Fruit fly (Drosophila melanogaster): ENCODE measurements around the gene D2hgdh.

D2hgdh gene

dm6 chrX:2094072-2094761 is 47.1 kb upstream of the D2hgdh start, which contains the start of gene csw (continued):
- TF ChIP-seq Ravus (GFP tag; IDR thresholded peaks at IDR 0.05) (no peak), NFAT (GFP tag; IDR thresholded peaks at IDR 0.05) (0 out of 2 replicates have a peak, but pooled peaks have one; percentile 14), Hsf (GFP tag; optimal IDR thresholded peaks at IDR 0.05) (peak; percentile 57), kay (GFP tag; optimal IDR thresholded peaks at IDR 0.05) (peak; percentile 21), CG13894 (tag; optimal IDR thresholded peaks at IDR 0.05) (peak; percentile 19), Hr39 (optimal IDR thresholded peaks at IDR 0.05) (no peak), CG6272 (GFP tag; IDR thresholded peaks at IDR 0.05) (peak; percentile 11; the same call in 1 of the 2 replicates), Tbp (GFP tag; optimal IDR thresholded peaks at IDR 0.05) (no peak), toy (GFP tag; IDR thresholded peaks at IDR 0.05) (0 out of 2 replicates have a peak, but pooled peaks have one; percentile 26), CG10267 (tag; optimal IDR thresholded peaks at IDR 0.05) (peak; percentile 95), CG6791 (GFP tag; IDR thresholded peaks at IDR 0.05; ENCODE audit: partially characterized antibody) (0 out of 3 replicates have a peak, but pooled peaks have one; percentile 31), Bgb (GFP tag; IDR thresholded peaks at IDR 0.05; ENCODE audit: partially characterized antibody) (peak; percentile 63; the same call in 1 of the 2 replicates), CG1024 (GFP tag; IDR thresholded peaks at IDR 0.05) (no peak), zf30C (GFP tag; optimal IDR thresholded peaks at IDR 0.05) (no peak), sd (tag; optimal IDR thresholded peaks at IDR 0.05) (peak; percentile 35), Usf (GFP tag; optimal IDR thresholded peaks at IDR 0.05) (no peak), CG10147 (GFP tag; optimal IDR thresholded peaks at IDR 0.05) (no peak), Ets65A (GFP tag) (peak; percentile 90), Hmx (GFP tag; optimal IDR thresholded peaks at IDR 0.05) (no peak), Rx (GFP tag; IDR thresholded peaks at IDR 0.05) (peak; percentile 37; the same call in 1 of the 2 replicates), mam (GFP tag; optimal IDR thresholded peaks at IDR 0.05) (peak; percentile 59), CG2889 (GFP tag; IDR thresholded peaks at IDR 0.05) (no peak), CG1602 (GFP tag; optimal IDR thresholded peaks at IDR 0.05) (no peak), Dip2 (GFP tag; IDR thresholded peaks at IDR 0.05) (no peak), CG10654 (GFP tag; optimal IDR thresholded peaks at IDR 0.05) (no peak), Mrtf (GFP tag; IDR thresholded peaks at IDR 0.05) (0 out of 3 replicates have a peak, but pooled peaks have one; percentile 15), sob (GFP tag; IDR thresholded peaks at IDR 0.05) (peak; percentile 71; the same call in 1 of the 2 replicates), Camta (GFP tag; optimal IDR thresholded peaks at IDR 0.05) (peak; percentile 12), ind (GFP tag; optimal IDR thresholded peaks at IDR 0.05) (peak; percentile 32), CG43689 (GFP tag; IDR thresholded peaks at IDR 0.05) (no peak), CG9797 (GFP tag; optimal IDR thresholded peaks at IDR 0.05) (peak; percentile 92), trh (GFP tag; optimal IDR thresholded peaks at IDR 0.05) (peak; percentile 1), Drgx (GFP tag; IDR thresholded peaks at IDR 0.05) (peak; percentile 86), kah (GFP tag; optimal IDR thresholded peaks at IDR 0.05) (no peak), ara (GFP tag; IDR thresholded peaks at IDR 0.05) (no peak), CG8944 (GFP tag; optimal IDR thresholded peaks at IDR 0.05) (peak; percentile 54), bigmax (GFP tag; optimal IDR thresholded peaks at IDR 0.05) (no peak), dmrt11E (tag; optimal IDR thresholded peaks at IDR 0.05) (no peak), gcm2 (GFP tag; optimal IDR thresholded peaks at IDR 0.05) (no peak), rib (GFP tag; IDR thresholded peaks at IDR 0.05) (no peak), sr (GFP tag; IDR thresholded peaks at IDR 0.05) (no peak), CG7556 (GFP tag; optimal IDR thresholded peaks at IDR 0.05) (no peak), pnt (GFP tag; optimal IDR thresholded peaks at IDR 0.05) (peak; percentile 14), CG34224 (GFP tag; IDR thresholded peaks at IDR 0.05; ENCODE audit: partially characterized antibody) (no peak), CG17361 (GFP tag; IDR thresholded peaks at IDR 0.05) (peak; percentile 31; the same call in 1 of the 3 replicates), sug (tag; optimal IDR thresholded peaks at IDR 0.05) (peak; percentile 2), Ets97D (GFP tag; optimal IDR thresholded peaks at IDR 0.05) (peak; percentile 91), CG11560 (tag; IDR thresholded peaks at IDR 0.05) (0 out of 3 replicates have a peak, but pooled peaks have one; percentile 15), Sox102F (GFP tag; optimal IDR thresholded peaks at IDR 0.05) (no peak), CG7987 (GFP tag; optimal IDR thresholded peaks at IDR 0.05) (no peak), pum (GFP tag; optimal IDR thresholded peaks at IDR 0.05) (peak; percentile 53)
